Worm (Caenorhabditis elegans) whole organism, L1 larva: ENCODE measurements around the gene ZK418.5.

ENCODE experiments used
- nhr-12 ChIP-seq: sonication (generic microtip); optimal IDR thresholded peaks from 2 replicates; lab custom pipeline; 2017; ENCODE audit warnings: missing biosample characterization, missing genetic modification characterization
- nhr-28 ChIP-seq: fragments of 150-350 bp; optimal IDR thresholded peaks from 2 replicates; lab custom pipeline; 2014; ENCODE audit warnings: missing biosample characterization, missing genetic modification characterization

DNA sequence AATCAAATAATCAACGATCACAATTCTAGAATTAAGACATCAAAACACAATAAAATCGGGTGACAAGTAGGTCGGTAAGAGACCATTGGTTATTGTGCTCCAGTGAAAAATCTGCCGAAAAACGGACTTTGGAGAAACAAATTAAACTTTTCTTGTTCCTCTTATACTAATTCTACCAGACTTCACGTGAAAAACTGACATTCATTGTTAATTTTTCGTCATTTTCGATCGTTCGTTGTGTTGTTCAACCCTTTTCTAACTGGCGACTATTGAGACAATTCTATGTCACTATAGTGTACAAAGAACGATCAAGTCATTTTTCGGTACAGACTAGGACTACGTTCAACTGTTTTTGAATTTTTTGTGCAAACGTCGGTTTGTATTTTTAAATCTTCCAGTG lies 46.8 kb upstream of the ZK418.5 start:
- TF ChIP-seq nhr-12 (tag; lab: Kevin White, UChicago) (no peak), nhr-28 (tag; lab: Kevin White, UChicago) (no peak)
